Fruit fly (Drosophila melanogaster) whole organism, embryonic: ENCODE measurements around the gene CG13000.

Experiments used
- Aef1 ChIP-seq: fragments of 200-800 bp; sonication (Bioruptor generic); IDR thresholded peaks from 3 replicates; pipeline ENCODE4 v1.3.6; 2022; ENCODE audit warnings: missing biosample characterization, missing genetic modification characterization
- B-H1 ChIP-seq: fragments of 200-800 bp; sonication (Bioruptor generic); IDR thresholded peaks from 3 replicates; pipeline ENCODE4 v1.3.6; 2022; ENCODE audit warnings: missing biosample characterization, missing genetic modification characterization
- CG10321 ChIP-seq: fragments of 200-800 bp; sonication (Bioruptor generic); IDR thresholded peaks from 2 replicates; pipeline ENCODE4 v1.3.6; 2022; ENCODE audit warnings: missing biosample characterization, missing genetic modification characterization
- CG10565 ChIP-seq: fragments of 200-800 bp; sonication (Bioruptor generic); optimal IDR thresholded peaks from 3 replicates; lab custom pipeline; 2016; ENCODE audit warnings: missing biosample characterization, mild to moderate bottlenecking, missing genetic modification characterization
- CG10979 ChIP-seq: fragments of 200-800 bp; sonication (Bioruptor generic); optimal IDR thresholded peaks from 2 replicates; lab custom pipeline; 2018; ENCODE audit warnings: missing biosample characterization, mild to moderate bottlenecking, missing genetic modification characterization, moderate library complexity
- CG11093 ChIP-seq: fragments of 200-800 bp; sonication (Bioruptor generic); IDR thresholded peaks from 3 replicates; pipeline ENCODE4 v1.3.6; 2022; ENCODE audit warnings: missing biosample characterization, missing genetic modification characterization
- CG11695 ChIP-seq: fragments of 200-800 bp; sonication (Bioruptor generic); IDR thresholded peaks from 3 replicates; pipeline ENCODE4 v1.3.6; 2022; ENCODE audit warnings: missing biosample characterization, missing genetic modification characterization
- CG12942 ChIP-seq: fragments of 200-800 bp; sonication (Bioruptor generic); optimal IDR thresholded peaks from 3 replicates; lab custom pipeline; 2016; ENCODE audit warnings: missing biosample characterization, missing genetic modification characterization
- CG13123 ChIP-seq: fragments of 200-800 bp; sonication (Bioruptor generic); optimal IDR thresholded peaks from 2 replicates; lab custom pipeline; 2016; ENCODE audit warnings: missing biosample characterization, missing genetic modification characterization
- CG15269 ChIP-seq: fragments of 200-800 bp; sonication (Bioruptor generic); optimal IDR thresholded peaks from 2 replicates; lab custom pipeline; 2018; ENCODE audit warnings: missing biosample characterization, mild to moderate bottlenecking, missing genetic modification characterization, moderate library complexity
- CG16779 ChIP-seq: fragments of 200-800 bp; sonication (Bioruptor generic); IDR thresholded peaks from 2 replicates; pipeline ENCODE4 v1.3.6; 2022; ENCODE audit warnings: missing biosample characterization, missing genetic modification characterization
- CG2129 ChIP-seq: fragments of 200-800 bp; sonication (Bioruptor generic); IDR thresholded peaks from 2 replicates; pipeline ENCODE4 v1.3.6; 2022; ENCODE audit warnings: missing biosample characterization, missing genetic modification characterization; ENCODE audit not compliant: partially characterized antibody
- CG3065 ChIP-seq: fragments of 200-800 bp; sonication (Bioruptor generic); optimal IDR thresholded peaks from 2 replicates; lab custom pipeline; 2016; ENCODE audit warnings: missing biosample characterization, missing genetic modification characterization
- CG3407 ChIP-seq: fragments of 200-800 bp; sonication (Bioruptor generic); optimal IDR thresholded peaks from 2 replicates; lab custom pipeline; 2018; ENCODE audit warnings: missing biosample characterization, mild to moderate bottlenecking, missing genetic modification characterization
- CG34422 ChIP-seq: fragments of 200-800 bp; sonication (Bioruptor generic); IDR thresholded peaks from 3 replicates; pipeline ENCODE4 v1.3.6; 2022; ENCODE audit warnings: missing biosample characterization, missing genetic modification characterization
- CG42726 ChIP-seq: fragments of 200-800 bp; sonication (Bioruptor generic); IDR thresholded peaks from 2 replicates; pipeline ENCODE4 v1.3.6; 2022; ENCODE audit warnings: missing biosample characterization, missing genetic modification characterization; ENCODE audit not compliant: partially characterized antibody
- CG6175 ChIP-seq: fragments of 200-800 bp; sonication (Bioruptor generic); IDR thresholded peaks from 3 replicates; pipeline ENCODE4 v1.3.6; 2022; ENCODE audit warnings: missing biosample characterization, missing genetic modification characterization
- CG9817 ChIP-seq: fragments of 200-800 bp; sonication (Bioruptor generic); optimal IDR thresholded peaks from 2 replicates; lab custom pipeline; 2018; ENCODE audit warnings: missing biosample characterization, mild to moderate bottlenecking, missing genetic modification characterization, moderate library complexity
- Deaf1 ChIP-seq: fragments of 200-800 bp; optimal IDR thresholded peaks from 3 replicates; lab custom pipeline; 2019; ENCODE audit warnings: missing biosample characterization, mild to moderate bottlenecking, missing genetic modification characterization, moderate library complexity
- Dek ChIP-seq: fragments of 200-800 bp; sonication (Bioruptor generic); optimal IDR thresholded peaks from 3 replicates; lab custom pipeline; 2019; ENCODE audit warnings: missing biosample characterization, mild to moderate bottlenecking, missing genetic modification characterization, moderate library complexity
- Doc3 ChIP-seq: fragments of 200-800 bp; sonication (Bioruptor generic); IDR thresholded peaks from 3 replicates; pipeline ENCODE4 v1.3.6; 2022; ENCODE audit warnings: missing biosample characterization, missing genetic modification characterization; ENCODE audit not compliant: partially characterized antibody
- E2f2 ChIP-seq: fragments of 200-800 bp; sonication (Bioruptor generic); IDR thresholded peaks from 2 replicates; pipeline ENCODE4 v1.3.6; 2022; ENCODE audit warnings: missing biosample characterization, missing genetic modification characterization
- Fer1 ChIP-seq: fragments of 200-800 bp; sonication (Bioruptor generic); optimal IDR thresholded peaks from 2 replicates; lab custom pipeline; 2017; ENCODE audit warnings: missing biosample characterization, mild to moderate bottlenecking, missing genetic modification characterization
- HLH54F ChIP-seq: fragments of 200-800 bp; sonication (Bioruptor generic); optimal IDR thresholded peaks from 3 replicates; lab custom pipeline; 2016; ENCODE audit warnings: missing biosample characterization, missing genetic modification characterization
- Lpt ChIP-seq: fragments of >200 bp; optimal IDR thresholded peaks from 2 replicates; lab custom pipeline; 2018; ENCODE audit warnings: missing biosample characterization, missing genetic modification characterization
- Optix ChIP-seq: fragments of 200-800 bp; sonication (Bioruptor generic); IDR thresholded peaks from 3 replicates; pipeline ENCODE4 v1.3.6; 2022; ENCODE audit warnings: missing biosample characterization, missing genetic modification characterization
- Scr ChIP-seq: fragments of 200-800 bp; sonication (Bioruptor generic); IDR thresholded peaks from 2 replicates; pipeline ENCODE4 v1.3.6; 2022; ENCODE audit warnings: missing biosample characterization, missing genetic modification characterization; ENCODE audit not compliant: partially characterized antibody
- Sry-β ChIP-seq: fragments of 200-800 bp; sonication (Bioruptor generic); optimal IDR thresholded peaks from 2 replicates; lab custom pipeline; 2018; ENCODE audit warnings: missing biosample characterization, mild to moderate bottlenecking, missing genetic modification characterization, moderate library complexity
- Sry-δ ChIP-seq: fragments of 200-800 bp; sonication (Bioruptor generic); optimal IDR thresholded peaks from 2 replicates; lab custom pipeline; 2016; ENCODE audit warnings: missing biosample characterization, missing genetic modification characterization
- Ssrp ChIP-seq: fragments of 200-800 bp; sonication (Bioruptor generic); optimal IDR thresholded peaks from 2 replicates; lab custom pipeline; 2018; ENCODE audit warnings: missing biosample characterization, mild to moderate bottlenecking, missing genetic modification characterization, moderate library complexity
- TFAM ChIP-seq: fragments of 200-800 bp; sonication (Bioruptor generic); optimal IDR thresholded peaks from 2 replicates; lab custom pipeline; 2017; ENCODE audit warnings: missing biosample characterization, missing genetic modification characterization, inconsistent platforms
- Xbp1 ChIP-seq: fragments of 200-800 bp; sonication (Bioruptor generic); optimal IDR thresholded peaks from 3 replicates; lab custom pipeline; 2016; ENCODE audit warnings: missing biosample characterization, mild to moderate bottlenecking, missing genetic modification characterization
- ab ChIP-seq: fragments of 200-800 bp; sonication (Bioruptor generic); optimal IDR thresholded peaks from 2 replicates; lab custom pipeline; 2016; ENCODE audit warnings: missing biosample characterization, missing genetic modification characterization
- chm ChIP-seq: fragments of 200-800 bp; sonication (Bioruptor generic); IDR thresholded peaks from 2 replicates; pipeline ENCODE4 v1.3.6; 2022; ENCODE audit warnings: missing biosample characterization, missing genetic modification characterization
- cwo ChIP-seq: fragments of 200-800 bp; sonication (Bioruptor generic); optimal IDR thresholded peaks from 3 replicates; lab custom pipeline; 2017; ENCODE audit warnings: missing biosample characterization, missing genetic modification characterization, mild to moderate bottlenecking, moderate library complexity, missing genetic modification reagents
- ewg ChIP-seq: fragments of 200-800 bp; sonication (Bioruptor generic); optimal IDR thresholded peaks from 3 replicates; lab custom pipeline; 2017; ENCODE audit warnings: mild to moderate bottlenecking, missing biosample characterization, missing genetic modification reagents, missing genetic modification characterization
- eyg ChIP-seq: fragments of 200-800 bp; sonication (Bioruptor generic); optimal IDR thresholded peaks from 3 replicates; lab custom pipeline; 2016; ENCODE audit warnings: missing biosample characterization, missing genetic modification characterization
- grn ChIP-seq: fragments of 200-800 bp; sonication (Bioruptor generic); optimal IDR thresholded peaks from 3 replicates; lab custom pipeline; 2017; ENCODE audit warnings: missing biosample characterization, missing genetic modification characterization
- gsb ChIP-seq: fragments of 200-800 bp; sonication (Bioruptor generic); IDR thresholded peaks from 2 replicates; pipeline ENCODE4 v1.3.6; 2022; ENCODE audit warnings: missing biosample characterization, missing genetic modification characterization
- her ChIP-seq: fragments of 200-800 bp; sonication (Bioruptor generic); optimal IDR thresholded peaks from 2 replicates; lab custom pipeline; 2016; ENCODE audit warnings: missing biosample characterization, missing genetic modification characterization
- ken ChIP-seq: fragments of 200-800 bp; sonication (Bioruptor generic); IDR thresholded peaks from 3 replicates; pipeline ENCODE4 v1.3.6; 2022; ENCODE audit warnings: missing biosample characterization, missing genetic modification characterization
- pb ChIP-seq: fragments of 200-800 bp; sonication (Bioruptor generic); optimal IDR thresholded peaks from 3 replicates; lab custom pipeline; 2016; ENCODE audit warnings: missing biosample characterization, missing genetic modification characterization
- pho ChIP-seq: fragments of 200-800 bp; sonication (Bioruptor generic); optimal IDR thresholded peaks from 2 replicates; lab custom pipeline; 2016; ENCODE audit warnings: missing biosample characterization, missing genetic modification characterization
- sd ChIP-seq: fragments of 200-800 bp; sonication (Bioruptor generic); optimal IDR thresholded peaks from 3 replicates; lab custom pipeline; 2018; ENCODE audit warnings: missing biosample characterization, mild to moderate bottlenecking, missing genetic modification characterization, moderate library complexity
- sisA ChIP-seq: fragments of 200-800 bp; sonication (Bioruptor generic); IDR thresholded peaks from 2 replicates; pipeline ENCODE4 v1.3.6; 2022; ENCODE audit warnings: missing biosample characterization, missing genetic modification characterization
- slp2 ChIP-seq: fragments of 200-800 bp; sonication (Bioruptor generic); optimal IDR thresholded peaks from 2 replicates; lab custom pipeline; 2016; ENCODE audit warnings: missing biosample characterization, missing genetic modification characterization
- tio ChIP-seq: fragments of 200-800 bp; sonication (Bioruptor generic); optimal IDR thresholded peaks from 2 replicates; lab custom pipeline; 2017; ENCODE audit warnings: missing biosample characterization, missing genetic modification characterization, inconsistent platforms
- trh ChIP-seq: fragments of 200-800 bp; sonication (Bioruptor generic); optimal IDR thresholded peaks from 2 replicates; lab custom pipeline; 2016; ENCODE audit warnings: missing biosample characterization, missing genetic modification characterization
- tx ChIP-seq: fragments of 200-800 bp; sonication (Bioruptor generic); optimal IDR thresholded peaks from 2 replicates; lab custom pipeline; 2016; ENCODE audit warnings: missing biosample characterization, missing genetic modification characterization
- vvl ChIP-seq: fragments of 200-800 bp; sonication (Bioruptor generic); IDR thresholded peaks from 2 replicates; pipeline ENCODE4 v1.3.6; 2022; ENCODE audit warnings: missing biosample characterization, missing genetic modification characterization
- zfh1 ChIP-seq: fragments of 200-800 bp; sonication (Bioruptor generic); IDR thresholded peaks from 3 replicates; pipeline ENCODE4 v1.3.6; 2022; ENCODE audit warnings: missing biosample characterization, missing genetic modification characterization

Gene CG13000

DNA sequence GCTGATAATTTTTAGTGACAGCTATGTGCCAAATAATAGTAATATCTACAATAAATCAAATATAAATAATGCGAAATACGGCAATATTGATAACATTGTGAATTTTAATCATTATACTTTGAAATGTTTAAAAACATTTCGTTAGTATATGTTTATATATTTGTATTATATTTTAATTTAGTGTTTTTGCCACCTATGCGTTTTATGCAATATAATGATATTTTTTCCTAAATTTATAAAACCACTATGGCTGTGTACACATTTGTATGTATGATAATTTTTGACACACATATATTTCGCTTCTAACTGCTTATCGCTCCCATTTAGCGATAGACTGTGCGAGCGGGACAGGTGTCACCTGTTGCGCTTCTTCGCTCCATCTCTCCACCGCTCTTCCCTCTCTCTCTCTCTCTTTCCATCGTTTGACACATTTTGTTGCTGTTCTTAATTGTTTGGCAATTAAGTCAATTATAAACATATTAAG lies 4.2 kb downstream of the CG13000 start (continued):
- TF ChIP-seq tio (GFP tag; lab: Kevin White, UChicago) (no peak), Xbp1 (GFP tag; lab: Kevin White, UChicago) (peak; percentile 28), eyg (no peak), CG15269 (peak; percentile 88), CG10565 (no peak), CG34422 (GFP tag; lab: Robert Waterston, UW) (no peak), B-H1 (GFP tag; lab: Robert Waterston, UW) (no peak; the same call in 2 of the 3 replicates), CG9817 (tag; lab: Kevin White, UChicago) (peak; percentile 46), grn (GFP tag; lab: Kevin White, UChicago) (no peak), chm (GFP tag; lab: Robert Waterston, UW) (no peak), CG16779 (GFP tag; lab: Robert Waterston, UW) (no peak), trh (GFP tag; lab: Kevin White, UChicago) (no peak), cwo (GFP tag; lab: Kevin White, UChicago) (peak; percentile 81), Scr (GFP tag; lab: Robert Waterston, UW) (no peak), CG12942 (no peak), CG2129 (no peak), ken (GFP tag; lab: Robert Waterston, UW) (no peak), vvl (GFP tag; lab: Robert Waterston, UW) (peak; percentile 66), sd (tag; lab: Kevin White, UChicago) (peak; percentile 5), slp2 (no peak), Optix (no peak), Deaf1 (peak; percentile 57), sisA (GFP tag; lab: Robert Waterston, UW) (no peak; the same call in 1 of the 2 replicates), Doc3 (GFP tag; lab: Robert Waterston, UW) (no peak), CG11695 (peak; percentile 65), Dek (tag; lab: Kevin White, UChicago) (peak; percentile 80), Ssrp (tag; lab: Kevin White, UChicago) (peak; percentile 29), ab (GFP tag; lab: Kevin White, UChicago) (no peak), Aef1 (peak; percentile 29; the same call in 1 of the 3 replicates), tx (no peak), CG42726 (GFP tag; lab: Robert Waterston, UW) (no peak), CG3407 (GFP tag; lab: Kevin White, UChicago) (no peak), HLH54F (GFP tag; lab: Kevin White, UChicago) (no peak), gsb (peak; percentile 47; the same call in 1 of the 2 replicates), Lpt (GFP tag; lab: Kevin White, UChicago) (no peak), pb (GFP tag; lab: Kevin White, UChicago) (no peak), Sry-δ (no peak), CG6175 (no peak), zfh1 (GFP tag; lab: Robert Waterston, UW) (no peak), TFAM (GFP tag; lab: Kevin White, UChicago) (no peak), CG3065 (GFP tag; lab: Kevin White, UChicago) (no peak), Sry-β (GFP tag; lab: Kevin White, UChicago) (no peak), CG11093 (GFP tag; lab: Robert Waterston, UW) (no peak), CG10979 (tag; lab: Kevin White, UChicago) (peak; percentile 30), pho (GFP tag; lab: Kevin White, UChicago) (no peak), ewg (GFP tag; lab: Kevin White, UChicago) (no peak), E2f2 (GFP tag; lab: Robert Waterston, UW) (no peak; the same call in 1 of the 2 replicates), her (GFP tag; lab: Kevin White, UChicago) (no peak), CG10321 (GFP tag; lab: Robert Waterston, UW) (peak; percentile 57), CG13123 (GFP tag; lab: Kevin White, UChicago) (no peak), Fer1 (GFP tag; lab: Kevin White, UChicago) (peak; percentile 82)
